Worm (Caenorhabditis elegans) whole organism, L1 larva: ENCODE results near the gene flp-6.
A peak's percentile ranks its signal among the peaks of the same experiment; 100 is the strongest.
"Not testable (repeated sequence)": the region's sequence is repeated elsewhere in the genome, so short reads cannot be mapped to it uniquely, and the experiment has no call there.

ENCODE experiments used
- C04F5.9 ChIP-seq: sonication (generic microtip); optimal IDR thresholded peaks from 2 replicates; lab custom pipeline; 2016; ENCODE audit warnings: missing genetic modification characterization, missing compliant biosample characterization
- C16A3.4 ChIP-seq: fragments of 150-350 bp; optimal IDR thresholded peaks from 2 replicates; lab custom pipeline; 2014; ENCODE audit warnings: missing biosample characterization, missing genetic modification characterization
- F16B12.6 ChIP-seq: fragments of 150-350 bp; optimal IDR thresholded peaks from 2 replicates; lab custom pipeline; 2014; ENCODE audit warnings: missing biosample characterization, missing genetic modification characterization
- Y116A8C.19 ChIP-seq: sonication (generic microtip); optimal IDR thresholded peaks from 2 replicates; lab custom pipeline; 2016; ENCODE audit warnings: missing compliant biosample characterization, missing genetic modification characterization, borderline replicate concordance
- blmp-1 ChIP-seq: fragments of 150-350 bp; optimal IDR thresholded peaks from 2 replicates; lab custom pipeline; 2014; ENCODE audit warnings: missing biosample characterization, missing genetic modification characterization
- ceh-63 ChIP-seq: fragments of 200-800 bp; sonication (Bioruptor generic); optimal IDR thresholded peaks from 2 replicates; lab custom pipeline; 2018; ENCODE audit warnings: mild to moderate bottlenecking, missing genetic modification characterization, missing compliant biosample characterization
- ceh-82 ChIP-seq, 3 experiments: fragments of 150-350 bp in 1 of 3; sonication (generic microtip) in 2 of 3; optimal IDR thresholded peaks; 2 replicates each; lab custom pipeline; 2014 to 2017; ENCODE audit warnings: missing biosample characterization in 3 of 3, missing genetic modification characterization in 3 of 3
- ceh-90 ChIP-seq: sonication (generic microtip); optimal IDR thresholded peaks from 2 replicates; lab custom pipeline; 2016; ENCODE audit warnings: missing genetic modification characterization, missing compliant biosample characterization
- efl-1 ChIP-seq, 4 experiments: fragments of 150-350 bp; optimal IDR thresholded peaks in 3 of 4; peaks in 1 of 4; 1 replicate in 1 of 4; 2 replicates in 3 of 4; lab custom pipeline; 2014; ENCODE audit warnings: missing biosample characterization in 2 of 4, missing genetic modification characterization in 2 of 4, missing genetic modification reagents in 2 of 4
- elt-2 ChIP-seq: sonication (generic microtip); optimal IDR thresholded peaks from 2 replicates; lab custom pipeline; 2016; ENCODE audit warnings: missing genetic modification characterization, mild to moderate bottlenecking, inconsistent platforms, missing compliant biosample characterization, missing genetic modification reagents
- elt-3 ChIP-seq, 6 experiments: fragments of 150-350 bp in 1 of 6; sonication (generic microtip); optimal IDR thresholded peaks; 2 replicates each; lab custom pipeline; 2017 to 2018; ENCODE audit warnings: missing biosample characterization in 6 of 6, missing genetic modification characterization in 6 of 6, inconsistent platforms in 1 of 6
- fkh-4 ChIP-seq: sonication (generic microtip); optimal IDR thresholded peaks from 2 replicates; lab custom pipeline; 2016; ENCODE audit warnings: missing compliant biosample characterization, missing genetic modification characterization, borderline replicate concordance
- fkh-8 ChIP-seq: sonication (generic microtip); optimal IDR thresholded peaks from 2 replicates; lab custom pipeline; 2016; ENCODE audit warnings: mild to moderate bottlenecking, missing genetic modification characterization, missing compliant biosample characterization
- fos-1 ChIP-seq: fragments of 150-350 bp; optimal IDR thresholded peaks from 2 replicates; lab custom pipeline; 2014; ENCODE audit warnings: missing biosample characterization, missing genetic modification characterization
- hlh-4 ChIP-seq: sonication (generic microtip); optimal IDR thresholded peaks from 2 replicates; lab custom pipeline; 2016; ENCODE audit warnings: mild to moderate bottlenecking, missing genetic modification characterization, missing compliant biosample characterization
- irx-1 ChIP-seq: sonication (generic microtip); optimal IDR thresholded peaks from 2 replicates; lab custom pipeline; 2016; ENCODE audit warnings: missing genetic modification characterization, missing compliant biosample characterization
- lin-14 ChIP-seq: fragments of 200-800 bp; sonication (Bioruptor generic); optimal IDR thresholded peaks from 2 replicates; lab custom pipeline; 2018; ENCODE audit warnings: mild to moderate bottlenecking, missing genetic modification characterization, moderate library complexity, missing compliant biosample characterization
- lin-15B ChIP-seq: fragments of 150-350 bp; sonication (generic microtip); optimal IDR thresholded peaks from 3 replicates; lab custom pipeline; 2014; ENCODE audit warnings: missing biosample characterization, missing genetic modification characterization
- lin-35 ChIP-seq, 2 experiments: fragments of 150-350 bp; optimal IDR thresholded peaks; 2 replicates each; lab custom pipeline; 2014; ENCODE audit warnings: missing biosample characterization in 2 of 2, missing genetic modification characterization in 2 of 2, missing genetic modification reagents in 2 of 2
- lin-39 ChIP-seq: fragments of 150-350 bp; optimal IDR thresholded peaks from 2 replicates; lab custom pipeline; 2014; ENCODE audit warnings: missing biosample characterization, missing genetic modification reagents, missing genetic modification characterization
- lsy-2 ChIP-seq, 2 experiments: fragments of 150-350 bp; optimal IDR thresholded peaks; 2 replicates each; lab custom pipeline; 2014; ENCODE audit warnings: missing biosample characterization in 2 of 2, missing genetic modification characterization in 2 of 2
- mdl-1 ChIP-seq, 2 experiments: fragments of 150-350 bp; optimal IDR thresholded peaks; 2 replicates each; lab custom pipeline; 2014 to 2017; ENCODE audit warnings: missing biosample characterization in 2 of 2, missing genetic modification characterization in 2 of 2, inconsistent platforms in 1 of 2
- nhr-12 ChIP-seq: sonication (generic microtip); optimal IDR thresholded peaks from 2 replicates; lab custom pipeline; 2017; ENCODE audit warnings: missing biosample characterization, missing genetic modification characterization
- nhr-20 ChIP-seq: sonication (generic microtip); optimal IDR thresholded peaks from 2 replicates; lab custom pipeline; 2016; ENCODE audit warnings: mild to moderate bottlenecking, missing genetic modification characterization, missing compliant biosample characterization
- nhr-237 ChIP-seq: fragments of 150-350 bp; optimal IDR thresholded peaks from 2 replicates; lab custom pipeline; 2014; ENCODE audit warnings: missing biosample characterization, missing genetic modification characterization
- nhr-47 ChIP-seq: sonication (generic microtip); optimal IDR thresholded peaks from 2 replicates; lab custom pipeline; 2016; ENCODE audit warnings: mild to moderate bottlenecking, missing genetic modification characterization, moderate library complexity, missing compliant biosample characterization
- nhr-71 ChIP-seq: sonication (generic microtip); optimal IDR thresholded peaks from 2 replicates; lab custom pipeline; 2016; ENCODE audit warnings: mild to moderate bottlenecking, missing genetic modification characterization, moderate library complexity, missing compliant biosample characterization
- nhr-77 ChIP-seq: fragments of 150-350 bp; optimal IDR thresholded peaks from 2 replicates; lab custom pipeline; 2014; ENCODE audit warnings: missing biosample characterization, missing genetic modification characterization
- nhr-90 ChIP-seq: sonication (generic microtip); optimal IDR thresholded peaks from 2 replicates; lab custom pipeline; 2016; ENCODE audit warnings: mild to moderate bottlenecking, missing genetic modification characterization, missing compliant biosample characterization; ENCODE audit not compliant: poor library complexity
- snpc-4 ChIP-seq: fragments of 150-350 bp; optimal IDR thresholded peaks from 2 replicates; lab custom pipeline; 2014; ENCODE audit warnings: missing biosample characterization, missing genetic modification characterization
- snu-23 ChIP-seq: sonication (generic microtip); optimal IDR thresholded peaks from 2 replicates; lab custom pipeline; 2016; ENCODE audit warnings: missing genetic modification characterization, missing compliant biosample characterization
- sptf-1 ChIP-seq: fragments of 150-350 bp; optimal IDR thresholded peaks from 2 replicates; lab custom pipeline; 2014; ENCODE audit warnings: missing biosample characterization, missing genetic modification characterization
- sup-37 ChIP-seq: fragments of 200-800 bp; sonication (Bioruptor generic); optimal IDR thresholded peaks from 2 replicates; lab custom pipeline; 2018; ENCODE audit warnings: mild to moderate bottlenecking, missing genetic modification characterization, missing compliant biosample characterization
- unc-130 ChIP-seq: fragments of 150-350 bp; optimal IDR thresholded peaks from 2 replicates; lab custom pipeline; 2017; ENCODE audit warnings: missing biosample characterization, missing genetic modification characterization, inconsistent platforms
- unc-86 ChIP-seq: sonication (generic microtip); optimal IDR thresholded peaks from 2 replicates; lab custom pipeline; 2016; ENCODE audit warnings: missing genetic modification characterization, missing compliant biosample characterization
- unc-98 ChIP-seq: fragments of 200-800 bp; sonication (Bioruptor generic); IDR thresholded peaks from 2 replicates; pipeline ENCODE4 v1.3.6; 2022; ENCODE audit warnings: missing genetic modification characterization, missing compliant biosample characterization
- xbp-1 ChIP-seq: sonication (generic microtip); optimal IDR thresholded peaks from 2 replicates; lab custom pipeline; 2016; ENCODE audit warnings: missing genetic modification characterization, missing compliant biosample characterization
- zag-1 ChIP-seq: fragments of 150-350 bp; optimal IDR thresholded peaks from 2 replicates; lab custom pipeline; 2014; ENCODE audit warnings: missing biosample characterization, missing genetic modification characterization
- ztf-11 ChIP-seq, 2 experiments: sonication (generic microtip); optimal IDR thresholded peaks; 2 replicates each; lab custom pipeline; 2016 to 2017; ENCODE audit warnings: missing genetic modification characterization in 2 of 2, missing biosample characterization in 1 of 2, missing compliant biosample characterization in 1 of 2
- ztf-4 ChIP-seq: fragments of 150-350 bp; optimal IDR thresholded peaks from 2 replicates; lab custom pipeline; 2014; ENCODE audit warnings: missing biosample characterization, missing genetic modification characterization

The flp-6 gene

ce11 chrV:9427075-9427474 lies 44.7 kb upstream of the flp-6 start, which contains the start of gene F36D4.6:
TSS of gene F36D4.6 (minus strand) at chrV:9427175.
- TF ChIP-seq efl-1 (optimal IDR thresholded peaks at IDR 0.05; lab: Kevin White, UChicago) (no peak), efl-1 (GFP tag; optimal IDR thresholded peaks at IDR 0.05 in 1 of 2; lab: Kevin White, UChicago) (peak in 1 of 2 experiments; percentile 50), lin-15B (tag; lab: Kevin White, UChicago) (no peak)

ce11 chrV:9439315-9440002 lies 32.3 kb upstream of the flp-6 start, which contains the start of gene Y54B9A.1:
TSS of gene Y54B9A.1 (minus strand) at chrV:9439549.
- not testable (repeated sequence) for TF ChIP-seq unc-86 (tag; lab: Kevin White, UChicago); ceh-90 (tag; lab: Kevin White, UChicago); lin-14 (GFP tag; lab: Kevin White, UChicago)

DNA sequence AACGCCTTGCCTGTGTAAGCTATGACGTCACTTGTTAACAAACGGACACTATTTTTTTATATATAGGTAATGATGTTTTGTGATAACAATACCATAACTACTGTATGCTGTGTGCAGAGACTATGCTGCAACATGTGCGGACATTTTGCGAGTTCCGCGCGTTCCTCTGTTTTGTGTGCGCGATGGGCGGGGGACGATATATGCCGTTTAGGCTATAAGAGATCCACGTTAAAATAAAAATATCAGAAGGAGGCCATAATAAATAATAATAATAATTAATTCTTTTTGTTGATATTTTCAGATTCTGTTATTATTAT lies 31.8 kb upstream of the flp-6 start:
- TF ChIP-seq snpc-4 (tag; lab: Kevin White, UChicago) = peak; percentile 21
- TF ChIP-seq C04F5.9 (tag; lab: Kevin White, UChicago) = no peak
- TF ChIP-seq, all 84 proteins: peak for 1

DNA sequence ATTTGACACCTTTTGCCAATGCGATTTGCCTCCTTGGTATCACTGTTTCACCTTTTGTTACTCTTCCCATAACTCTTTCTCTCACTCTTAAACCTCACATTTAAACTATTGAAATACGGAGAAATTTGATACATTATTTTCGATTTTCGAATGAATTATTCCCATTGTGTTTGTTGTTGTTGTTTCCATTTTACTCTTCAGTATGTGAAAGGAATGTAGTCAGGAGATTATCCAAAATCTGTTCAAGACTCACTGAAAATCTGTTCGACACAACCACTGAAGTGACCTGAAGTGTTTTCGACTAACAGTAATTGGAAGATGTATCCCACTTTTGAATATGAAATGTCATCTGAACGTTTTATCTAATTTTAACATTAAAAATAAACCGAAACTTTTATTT lies 30.7 kb upstream of the flp-6 start:
- TF ChIP-seq ceh-63 (GFP tag; lab: Kevin White, UChicago) (no peak), sptf-1 (tag; lab: Kevin White, UChicago) (no peak), sup-37 (no peak), elt-2 (tag; lab: Kevin White, UChicago) (no peak), nhr-90 (tag; lab: Kevin White, UChicago) (no peak), unc-98 (GFP tag; lab: Robert Waterston, UW) (no peak), lin-39 (tag; lab: Kevin White, UChicago) (no peak), lsy-2 (tag; optimal IDR thresholded peaks at IDR 0.05; lab: Kevin White, UChicago) (no peak), xbp-1 (no peak)

ce11 chrV:9442471-9442870 lies 29.3 kb upstream of the flp-6 start:
- peak in 1 of 6 experiments; percentile 29 for TF ChIP-seq elt-3 (tag; optimal IDR thresholded peaks at IDR 0.05; lab: Kevin White, UChicago)
- peak in 1 of 2 experiments; percentile 6 for TF ChIP-seq lin-35 (GFP tag; optimal IDR thresholded peaks at IDR 0.05; lab: Kevin White, UChicago)
- TF ChIP-seq snu-23 (GFP tag; lab: Kevin White, UChicago) = peak; percentile 19
- no peak for TF ChIP-seq efl-1 (optimal IDR thresholded peaks at IDR 0.05; lab: Kevin White, UChicago)
- TF ChIP-seq efl-1 (GFP tag; optimal IDR thresholded peaks at IDR 0.05 in 1 of 2; lab: Kevin White, UChicago) = peak in 1 of 2 experiments; percentile 91
- no peak for TF ChIP-seq ztf-4 (tag; lab: Kevin White, UChicago)
- peak; percentile 66 for TF ChIP-seq blmp-1
- TF ChIP-seq zag-1 = no peak
- no peak for TF ChIP-seq fos-1 (tag; lab: Kevin White, UChicago)
- no peak for TF ChIP-seq unc-130 (tag; lab: Kevin White, UChicago)
- TF ChIP-seq C16A3.4 (tag; lab: Kevin White, UChicago) = no peak
- TF ChIP-seq fkh-4 (tag; lab: Kevin White, UChicago) = no peak
- TF ChIP-seq Y116A8C.19 = no peak
- TF ChIP-seq ceh-82 (tag; optimal IDR thresholded peaks at IDR 0.05; lab: Kevin White, UChicago) = no peak
- TF ChIP-seq irx-1 (tag; lab: Kevin White, UChicago) = no peak
- no peak for TF ChIP-seq lsy-2 (tag; optimal IDR thresholded peaks at IDR 0.05; lab: Kevin White, UChicago)
- no peak for TF ChIP-seq nhr-12 (tag; lab: Kevin White, UChicago)
- TF ChIP-seq lin-14 (GFP tag; lab: Kevin White, UChicago) = peak; percentile 36

DNA sequence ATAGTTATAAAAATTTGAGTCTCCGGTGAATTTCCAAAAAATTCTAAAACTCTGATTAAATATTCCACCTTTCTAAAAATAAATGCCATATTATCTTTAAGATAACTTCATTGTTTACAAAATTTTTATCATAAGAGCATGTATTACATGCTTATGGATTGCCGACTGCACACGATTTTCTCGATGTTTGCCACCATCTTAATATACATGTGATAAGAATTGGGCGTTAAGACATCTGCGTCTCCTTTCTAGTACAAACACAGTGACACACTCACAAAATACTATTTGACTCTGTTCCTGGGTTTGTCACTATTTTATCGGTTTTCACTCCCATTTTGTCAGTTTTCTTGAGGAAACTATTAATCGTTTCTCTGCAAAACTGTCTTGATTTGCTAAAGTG lies 28.7 kb upstream of the flp-6 start:
- peak; percentile 20 for TF ChIP-seq nhr-71
- TF ChIP-seq nhr-237 (tag; lab: Kevin White, UChicago) = no peak
- TF ChIP-seq hlh-4 (tag; lab: Kevin White, UChicago) = no peak
- no peak for TF ChIP-seq F16B12.6
- peak; percentile 22 for TF ChIP-seq nhr-90 (tag; lab: Kevin White, UChicago)
- TF ChIP-seq ztf-11 (tag; optimal IDR thresholded peaks at IDR 0.05; lab: Kevin White, UChicago) = no peak
- peak; percentile 4 for TF ChIP-seq nhr-20 (tag; lab: Kevin White, UChicago)
- peak in 1 of 2 experiments; percentile 63 for TF ChIP-seq lin-35 (GFP tag; optimal IDR thresholded peaks at IDR 0.05; lab: Kevin White, UChicago)
- peak in 1 of 2 experiments; percentile 13 for TF ChIP-seq mdl-1 (tag; optimal IDR thresholded peaks at IDR 0.05; lab: Kevin White, UChicago)
- TF ChIP-seq snpc-4 (tag; lab: Kevin White, UChicago) = no peak
- peak; percentile 94 for TF ChIP-seq elt-2 (tag; lab: Kevin White, UChicago)
- no peak for TF ChIP-seq nhr-77 (tag; lab: Kevin White, UChicago)
- TF ChIP-seq fkh-8 (tag; lab: Kevin White, UChicago) = no peak
- TF ChIP-seq nhr-47 (tag; lab: Kevin White, UChicago) = no peak
